Worm (Caenorhabditis elegans): ENCODE data around the gene Y97E10AR.3.

Y97E10AR.3 gene

ce11 chrV:8000929-8001513 lies 6.3 kb downstream of the Y97E10AR.3 start, which contains the start of gene Y97E10AR.1:
Y97E10AR.1 (plus strand) TSS chrV:8001463.
- TF ChIP-seq ceh-88 (GFP tag; IDR thresholded peaks at IDR 0.05), result peak; percentile 29; the same call in 1 of the 2 replicates
- TF ChIP-seq tlp-1 (tag; optimal IDR thresholded peaks at IDR 0.05), result no peak
- TF ChIP-seq isw-1 (GFP tag; IDR thresholded peaks at IDR 0.05), result peak; percentile 69
- peak; percentile 70 for TF ChIP-seq mef-2 (tag; optimal IDR thresholded peaks at IDR 0.05)
- TF ChIP-seq nhr-19 (GFP tag; conservative IDR thresholded peaks at IDR 0.05), result peak; percentile 74
- TF ChIP-seq tbx-2 (tag; optimal IDR thresholded peaks at IDR 0.05), result peak; percentile 80
- TF ChIP-seq aha-1 (tag; optimal IDR thresholded peaks at IDR 0.05), result no peak
- TF ChIP-seq efl-3 (GFP tag; optimal IDR thresholded peaks at IDR 0.05), result no peak
- peak; percentile 49 for TF ChIP-seq nhr-11 (tag; optimal IDR thresholded peaks at IDR 0.05)
- TF ChIP-seq nhr-12 (tag; optimal IDR thresholded peaks at IDR 0.05), result no peak
- no peak for TF ChIP-seq pqm-1 (tag; optimal IDR thresholded peaks at IDR 0.05)
- TF ChIP-seq swsn-7 (tag; optimal IDR thresholded peaks at IDR 0.05), result peak; percentile 83
- no peak for TF ChIP-seq sox-4 (tag; optimal IDR thresholded peaks at IDR 0.05)
- no peak for TF ChIP-seq Y116A8C.19 (tag; optimal IDR thresholded peaks at IDR 0.05; ENCODE audit: borderline replicate concordance)
- no peak for TF ChIP-seq ceh-63 (GFP tag; optimal IDR thresholded peaks at IDR 0.05)
- TF ChIP-seq ceh-82 (tag; optimal IDR thresholded peaks at IDR 0.05), result peak in 2 of 3 experiments; percentile 17 to 68
- peak; percentile 57 for TF ChIP-seq fkh-10 (GFP tag; optimal IDR thresholded peaks at IDR 0.05)
- TF ChIP-seq zag-1 (tag; optimal IDR thresholded peaks at IDR 0.05), result peak; percentile 72
- TF ChIP-seq lin-35 (GFP tag; optimal IDR thresholded peaks at IDR 0.05), result peak; percentile 40 to 64
- TF ChIP-seq ces-1 (GFP tag; optimal IDR thresholded peaks at IDR 0.05), result no peak
- TF ChIP-seq ztf-4 (tag; optimal IDR thresholded peaks at IDR 0.05), result peak; percentile 48
- peak; percentile 96 for TF ChIP-seq blmp-1 (tag; optimal IDR thresholded peaks at IDR 0.05)
- no peak for TF ChIP-seq unc-30 (tag; optimal IDR thresholded peaks at IDR 0.05)
- TF ChIP-seq irx-1 (tag; optimal IDR thresholded peaks at IDR 0.05), result peak; percentile 77
- TF ChIP-seq alr-1 (tag; optimal IDR thresholded peaks at IDR 0.05; ENCODE audit: borderline replicate concordance), result no peak
- no peak for TF ChIP-seq fos-1 (tag; optimal IDR thresholded peaks at IDR 0.05)
- TF ChIP-seq hlh-4 (tag; optimal IDR thresholded peaks at IDR 0.05), result no peak
- no peak for TF ChIP-seq sup-37 (GFP tag; optimal IDR thresholded peaks at IDR 0.05)
- peak; percentile 17 to 79 for TF ChIP-seq mdl-1 (tag; optimal IDR thresholded peaks at IDR 0.05)
- peak; percentile 76 for TF ChIP-seq nhr-20 (tag; optimal IDR thresholded peaks at IDR 0.05)
- TF ChIP-seq nhr-28 (tag; optimal IDR thresholded peaks at IDR 0.05), result no peak
- peak; percentile 43 to 58 (median 49) for TF ChIP-seq dpl-1 (GFP tag; optimal IDR thresholded peaks at IDR 0.05)
- no peak for TF ChIP-seq C34B4.2 (tag; optimal IDR thresholded peaks at IDR 0.05)
- no peak for TF ChIP-seq nhr-90 (tag; optimal IDR thresholded peaks at IDR 0.05; ENCODE audit: poor library complexity)
- TF ChIP-seq fkh-8 (tag; optimal IDR thresholded peaks at IDR 0.05), result peak; percentile 93
- TF ChIP-seq dsc-1 (tag; optimal IDR thresholded peaks at IDR 0.05), result peak; percentile 69
- peak; percentile 77 for TF ChIP-seq nhr-77 (tag; optimal IDR thresholded peaks at IDR 0.05)
- peak in 1 of 2 experiments; percentile 41 for TF ChIP-seq ztf-11 (tag; optimal IDR thresholded peaks at IDR 0.05)
- TF ChIP-seq nhr-71 (tag; optimal IDR thresholded peaks at IDR 0.05), result peak; percentile 91
- TF ChIP-seq zip-4 (GFP tag; optimal IDR thresholded peaks at IDR 0.05), result peak; percentile 22
- TF ChIP-seq ceh-8 (GFP tag; optimal IDR thresholded peaks at IDR 0.05), result peak; percentile 22
- peak; percentile 70 for TF ChIP-seq rnt-1 (tag; optimal IDR thresholded peaks at IDR 0.05)
- TF ChIP-seq mep-1 (tag; optimal IDR thresholded peaks at IDR 0.05), result peak; percentile 76
- peak; percentile 98 for TF ChIP-seq lin-14 (GFP tag; optimal IDR thresholded peaks at IDR 0.05)
- TF ChIP-seq C04F5.9 (tag; optimal IDR thresholded peaks at IDR 0.05), result no peak
- TF ChIP-seq nhr-47 (tag; optimal IDR thresholded peaks at IDR 0.05), result peak; percentile 86
- TF ChIP-seq hpl-2 (GFP tag; optimal IDR thresholded peaks at IDR 0.05), result no peak
- peak; percentile 13 for TF ChIP-seq lin-15B (tag; optimal IDR thresholded peaks at IDR 0.05)
- no peak for TF ChIP-seq pax-3 (tag; optimal IDR thresholded peaks at IDR 0.05)
- TF ChIP-seq fkh-4 (tag; optimal IDR thresholded peaks at IDR 0.05; ENCODE audit: borderline replicate concordance), result peak; percentile 45
- peak; percentile 75 for TF ChIP-seq pag-3 (tag; optimal IDR thresholded peaks at IDR 0.05; ENCODE audit: borderline replicate concordance, insufficient read depth)
- TF ChIP-seq xbp-1 (tag; optimal IDR thresholded peaks at IDR 0.05), result peak; percentile 67
